Worm (Caenorhabditis elegans) whole organism, L4/young adult: ENCODE measurements around the gene srh-55.

Experiments used
- W03F9.2 ChIP-seq: fragments of 150-350 bp; optimal IDR thresholded peaks from 2 replicates; lab custom pipeline; 2014; ENCODE audit warnings: missing biosample characterization, missing genetic modification characterization
- him-1 ChIP-seq: sonication (generic microtip); optimal IDR thresholded peaks from 2 replicates; lab custom pipeline; 2016; ENCODE audit warnings: missing genotype, missing genetic modification reagents, missing genetic modification characterization, missing compliant biosample characterization

DNA sequence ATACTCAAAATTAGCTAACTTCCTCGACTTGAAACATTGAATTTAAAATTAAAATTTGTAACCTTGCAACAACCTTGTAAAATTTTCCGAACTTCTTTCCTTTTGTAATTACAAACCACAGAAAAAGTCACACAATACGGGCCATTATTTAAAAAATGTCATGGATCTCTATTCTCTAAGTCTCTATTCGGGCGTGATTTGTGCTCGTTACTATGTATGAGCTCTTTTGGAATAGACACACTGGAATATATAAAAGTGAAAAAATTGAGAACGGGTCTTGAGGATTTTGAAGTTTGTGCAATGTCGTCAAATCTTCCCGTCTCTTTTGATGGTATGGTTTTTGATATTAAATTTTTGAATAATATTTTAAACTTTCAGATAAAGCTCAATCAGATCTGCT is 25.4 kb upstream of the srh-55 start, which contains the start of gene srr-7:
- TF ChIP-seq him-1 (tag; lab: Kevin White, UChicago): no peak
- no peak for TF ChIP-seq W03F9.2 (tag; lab: Kevin White, UChicago)
